Fruit fly (Drosophila melanogaster): ENCODE data around the gene Slimp.
A peak's percentile ranks its signal among the peaks of the same experiment; 100 is the strongest.

Gene Slimp

DNA sequence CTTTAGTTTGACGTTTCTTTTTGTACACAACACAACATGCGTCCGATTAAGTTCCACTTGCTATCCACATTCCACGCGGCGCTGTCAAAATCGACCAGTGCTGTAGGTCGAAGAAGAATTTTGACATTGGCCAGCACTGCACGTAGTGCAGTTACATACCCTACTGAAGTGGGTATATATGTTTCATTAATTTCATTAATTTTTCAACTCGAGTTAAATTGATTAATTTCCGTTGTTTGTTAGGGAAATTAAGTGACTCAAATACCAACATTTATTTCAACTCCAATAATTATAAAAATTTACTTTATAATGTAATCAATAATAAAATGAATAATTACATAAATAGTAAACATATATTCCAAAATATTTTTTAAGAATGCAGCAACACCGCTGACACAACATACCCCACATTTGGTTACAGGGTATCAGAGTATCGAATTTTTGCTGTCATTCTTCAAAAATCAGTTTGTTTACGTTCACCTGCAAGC lies 39.8 kb downstream of the Slimp start, which contains the start of the genes eIF4EHP and CG18428:
Gene eIF4EHP, minus strand, starts transcription at position 59 of the 488 bp plus-strand sequence.
Gene CG18428, plus strand, starts transcription at position 435 of the 488 bp plus-strand sequence.
- TF ChIP-seq CG12768 (GFP tag; optimal IDR thresholded peaks at IDR 0.05) (peak; percentile 100), cnc (optimal IDR thresholded peaks at IDR 0.05) (no peak), Hr96 (GFP tag; optimal IDR thresholded peaks at IDR 0.05) (peak; percentile 95), CG7101 (tag; optimal IDR thresholded peaks at IDR 0.05) (peak; percentile 100), CG11617 (GFP tag; optimal IDR thresholded peaks at IDR 0.05) (peak; percentile 100), CG14711 (tag; optimal IDR thresholded peaks at IDR 0.05) (peak; percentile 99), CG7045 (GFP tag; optimal IDR thresholded peaks at IDR 0.05) (peak; percentile 100), kay (GFP tag; ENCODE audit: borderline replicate concordance) (no peak), tj (GFP tag; optimal IDR thresholded peaks at IDR 0.05) (peak; percentile 97), pad (GFP tag; optimal IDR thresholded peaks at IDR 0.05) (peak; percentile 95), ovo (GFP tag; optimal IDR thresholded peaks at IDR 0.05) (peak; percentile 100), Crg-1 (GFP tag; optimal IDR thresholded peaks at IDR 0.05) (peak; percentile 98), CG1620 (GFP tag; optimal IDR thresholded peaks at IDR 0.05) (peak; percentile 96), CG33017 (tag; optimal IDR thresholded peaks at IDR 0.05) (peak; percentile 100), toe (GFP tag; optimal IDR thresholded peaks at IDR 0.05) (peak; percentile 98), Clk (GFP tag; optimal IDR thresholded peaks at IDR 0.05) (peak; percentile 99), bab1 (GFP tag; optimal IDR thresholded peaks at IDR 0.05) (peak; percentile 99), Mnt (GFP tag; optimal IDR thresholded peaks at IDR 0.05) (peak; percentile 97), CG5204 (GFP tag; optimal IDR thresholded peaks at IDR 0.05) (peak; percentile 98), cic (GFP tag; optimal IDR thresholded peaks at IDR 0.05) (peak; percentile 98)

DNA sequence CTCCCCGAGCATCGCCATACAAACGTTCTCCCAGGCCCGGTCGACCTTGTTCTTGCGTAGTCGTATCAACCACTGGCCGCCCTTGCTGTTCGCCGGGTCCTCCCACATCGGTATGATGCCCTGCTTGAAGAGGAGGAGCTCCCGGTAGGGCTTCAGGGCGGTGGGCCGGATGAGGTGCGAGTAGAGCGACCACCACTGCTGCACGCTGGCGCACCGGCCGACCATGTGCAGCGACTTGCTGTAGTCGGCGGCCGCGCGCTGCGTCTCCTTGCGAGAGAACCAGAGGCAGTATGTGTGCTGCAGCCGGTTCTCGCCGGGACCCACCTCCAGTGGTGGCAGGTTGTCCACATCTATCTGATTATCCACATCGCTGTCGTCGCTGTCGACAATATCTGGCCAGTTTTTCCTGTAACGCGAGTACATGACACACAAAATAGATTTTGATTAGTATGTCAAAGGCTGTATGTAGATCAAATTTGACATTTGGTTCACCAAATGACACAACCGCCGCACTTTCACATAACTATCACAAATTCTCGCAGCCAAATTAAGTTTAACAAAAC lies 41.8 kb downstream of the Slimp start, which contains the start of gene CG10694:
Gene CG10694, plus strand, starts transcription at position 513 of the 563 bp plus-strand sequence.
- no peak for TF ChIP-seq CG11617 (GFP tag; optimal IDR thresholded peaks at IDR 0.05)
- TF ChIP-seq Mnt (GFP tag; optimal IDR thresholded peaks at IDR 0.05), result no peak

DNA sequence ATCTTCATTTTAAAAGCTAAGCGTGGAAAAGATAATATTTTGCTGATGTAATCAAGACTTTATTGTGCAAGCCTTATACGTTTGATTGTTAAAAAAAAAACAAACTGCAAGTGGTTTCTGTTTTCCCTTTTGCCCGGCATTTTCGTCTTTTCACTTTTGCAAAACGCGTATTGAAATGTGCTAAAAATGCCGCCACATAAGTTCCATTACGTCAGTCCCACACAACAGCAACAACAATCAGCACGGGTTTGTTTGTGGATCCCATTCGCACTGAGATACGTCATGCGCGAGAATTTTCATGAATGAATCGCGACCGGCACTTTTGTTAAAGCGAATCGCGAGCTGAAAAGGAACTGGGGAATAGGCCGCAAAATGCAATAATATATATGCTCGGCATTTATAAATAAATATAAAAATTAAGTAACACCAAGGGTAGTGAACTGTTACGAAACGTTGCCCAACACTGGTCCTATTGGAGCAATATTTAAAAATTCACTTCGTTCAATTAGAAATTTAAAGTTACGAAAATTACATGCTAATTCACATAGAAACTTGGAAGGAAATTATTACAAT lies 42.6 kb downstream of the Slimp start:
- TF ChIP-seq CG7045 (GFP tag; optimal IDR thresholded peaks at IDR 0.05) (peak; percentile 59), pad (GFP tag; optimal IDR thresholded peaks at IDR 0.05) (peak; percentile 44), ovo (GFP tag; optimal IDR thresholded peaks at IDR 0.05) (peak; percentile 5), tj (GFP tag; optimal IDR thresholded peaks at IDR 0.05) (no peak), CG14711 (tag; optimal IDR thresholded peaks at IDR 0.05) (peak; percentile 68), cic (GFP tag; optimal IDR thresholded peaks at IDR 0.05) (peak; percentile 94), CG33017 (tag; optimal IDR thresholded peaks at IDR 0.05) (peak; percentile 77), CG12768 (GFP tag; optimal IDR thresholded peaks at IDR 0.05) (peak; percentile 80), CG1620 (GFP tag; optimal IDR thresholded peaks at IDR 0.05) (peak; percentile 65), Crg-1 (GFP tag; optimal IDR thresholded peaks at IDR 0.05) (peak; percentile 64), kay (GFP tag; ENCODE audit: borderline replicate concordance) (no peak), Clk (GFP tag; optimal IDR thresholded peaks at IDR 0.05) (no peak), CG5204 (GFP tag; optimal IDR thresholded peaks at IDR 0.05) (peak; percentile 62), Mnt (GFP tag; optimal IDR thresholded peaks at IDR 0.05) (peak; percentile 88), bab1 (GFP tag; optimal IDR thresholded peaks at IDR 0.05) (peak; percentile 87), Hr96 (GFP tag; optimal IDR thresholded peaks at IDR 0.05) (no peak), toe (GFP tag; optimal IDR thresholded peaks at IDR 0.05) (peak; percentile 24), cnc (optimal IDR thresholded peaks at IDR 0.05) (no peak), CG11617 (GFP tag; optimal IDR thresholded peaks at IDR 0.05) (peak; percentile 60), CG7101 (tag; optimal IDR thresholded peaks at IDR 0.05) (peak; percentile 78)

DNA sequence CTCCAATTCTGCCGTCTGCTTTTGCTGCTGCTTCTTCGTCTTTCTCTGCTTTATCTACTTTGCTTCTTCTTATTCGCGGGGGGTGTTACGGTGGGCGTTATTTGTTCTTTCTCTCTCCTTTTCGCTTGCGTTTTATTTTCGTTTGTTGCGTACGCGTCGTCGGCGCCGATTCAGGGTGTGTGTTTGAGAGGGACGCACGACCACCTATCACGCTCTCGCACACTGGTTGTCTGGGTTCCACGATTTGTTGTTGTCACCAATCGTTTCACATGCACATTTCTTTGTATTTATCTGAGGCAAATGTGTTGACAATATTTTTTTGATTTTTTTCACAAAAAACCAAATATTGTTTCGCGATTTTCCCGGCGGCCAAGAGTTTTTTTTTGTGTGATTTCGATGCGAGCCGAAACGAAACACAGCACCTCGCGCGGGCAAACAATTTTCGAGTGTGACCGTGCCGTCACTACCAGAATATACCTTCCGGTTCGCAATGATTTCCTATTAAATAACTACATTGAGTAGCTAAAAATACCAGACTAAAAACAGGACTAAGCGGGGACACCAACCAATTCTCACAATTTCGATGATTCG lies 43.4 kb downstream of the Slimp start, which contains the start of gene Syx1A:
Gene Syx1A, minus strand, starts transcription at position 452 of the 591 bp plus-strand sequence.
- TF ChIP-seq Mnt (GFP tag; optimal IDR thresholded peaks at IDR 0.05) (peak; percentile 47), cic (GFP tag; optimal IDR thresholded peaks at IDR 0.05) (peak; percentile 52), toe (GFP tag; optimal IDR thresholded peaks at IDR 0.05) (no peak), bab1 (GFP tag; optimal IDR thresholded peaks at IDR 0.05) (peak; percentile 49), CG14711 (tag; optimal IDR thresholded peaks at IDR 0.05) (peak; percentile 28), pad (GFP tag; optimal IDR thresholded peaks at IDR 0.05) (no peak), ovo (GFP tag; optimal IDR thresholded peaks at IDR 0.05) (peak; percentile 26), CG33017 (tag; optimal IDR thresholded peaks at IDR 0.05) (peak; percentile 33), tj (GFP tag; optimal IDR thresholded peaks at IDR 0.05) (peak; percentile 64), cnc (optimal IDR thresholded peaks at IDR 0.05) (no peak), kay (GFP tag; ENCODE audit: borderline replicate concordance) (no peak), CG5204 (GFP tag; optimal IDR thresholded peaks at IDR 0.05) (peak; percentile 3), CG7045 (GFP tag; optimal IDR thresholded peaks at IDR 0.05) (no peak), CG11617 (GFP tag; optimal IDR thresholded peaks at IDR 0.05) (peak; percentile 34), CG1620 (GFP tag; optimal IDR thresholded peaks at IDR 0.05) (peak; percentile 34), Crg-1 (GFP tag; optimal IDR thresholded peaks at IDR 0.05) (peak; percentile 34), Clk (GFP tag; optimal IDR thresholded peaks at IDR 0.05) (no peak), CG7101 (tag; optimal IDR thresholded peaks at IDR 0.05) (no peak), CG12768 (GFP tag; optimal IDR thresholded peaks at IDR 0.05) (no peak), Hr96 (GFP tag; optimal IDR thresholded peaks at IDR 0.05) (peak; percentile 19)

All from whole organism, adult.